Worm (Caenorhabditis elegans) whole organism, young adult: Measurements from ENCODE around the gene F55F10.1.

ENCODE experiments used
- B0336.3 ChIP-seq: fragments of 200-800 bp; sonication (Bioruptor generic); IDR thresholded peaks from 2 replicates; pipeline ENCODE4 v1.3.6; 2022; ENCODE audit warnings: missing genetic modification characterization, missing compliant biosample characterization
- C06A6.2 ChIP-seq: fragments of 200-800 bp; sonication (Bioruptor generic); conservative IDR thresholded peaks from 2 replicates; pipeline ENCODE4 v1.3.6; 2022; ENCODE audit warnings: missing genetic modification characterization, missing compliant biosample characterization
- C17E4.6 ChIP-seq: fragments of 200-800 bp; sonication (Bioruptor generic); IDR thresholded peaks from 2 replicates; pipeline ENCODE4 v1.3.6; 2022; ENCODE audit warnings: missing genetic modification reagents, missing genetic modification characterization, missing compliant biosample characterization
- F23B12.7 ChIP-seq: sonication (generic microtip); optimal IDR thresholded peaks from 2 replicates; lab custom pipeline; 2017; ENCODE audit warnings: missing genetic modification characterization, mild to moderate bottlenecking, missing compliant biosample characterization, antibody characterized with exemption, moderate library complexity; ENCODE audit not compliant: insufficient read depth
- T07F8.4 ChIP-seq: sonication (generic microtip); optimal IDR thresholded peaks from 2 replicates; lab custom pipeline; 2016; ENCODE audit warnings: mild to moderate bottlenecking, missing genetic modification characterization, moderate library complexity, missing compliant biosample characterization
- Y53F4B.3 ChIP-seq: fragments of 200-800 bp; sonication (Bioruptor generic); IDR thresholded peaks from 2 replicates; pipeline ENCODE4 v1.3.6; 2022; ENCODE audit warnings: missing genetic modification reagents, missing genetic modification characterization, missing compliant biosample characterization
- Y53G8AR.9 ChIP-seq: fragments of 200-800 bp; sonication (Bioruptor generic); conservative IDR thresholded peaks from 2 replicates; pipeline ENCODE4 v1.3.6; 2022; ENCODE audit warnings: missing genetic modification reagents, missing genetic modification characterization, missing compliant biosample characterization
- ZK185.1 ChIP-seq: sonication (generic microtip); optimal IDR thresholded peaks from 2 replicates; lab custom pipeline; 2016; ENCODE audit warnings: mild to moderate bottlenecking, missing genetic modification characterization, missing compliant biosample characterization; ENCODE audit not compliant: poor library complexity, severe bottlenecking
- akir-1 ChIP-seq: fragments of 200-800 bp; sonication (Bioruptor generic); optimal IDR thresholded peaks from 2 replicates; lab custom pipeline; 2018; ENCODE audit warnings: mild to moderate bottlenecking, missing genetic modification characterization, moderate library complexity, missing compliant biosample characterization
- ama-1 ChIP-seq, 3 experiments: fragments of 150-350 bp in 1 of 3; sonication (generic microtip) in 2 of 3; optimal IDR thresholded peaks; 2 replicates each; lab custom pipeline; 2014 to 2018; ENCODE audit warnings: missing biosample characterization in 2 of 3, missing genetic modification characterization in 2 of 3, missing genetic modification reagents in 2 of 3
- aptf-3 ChIP-seq: fragments of 200-800 bp; sonication (Bioruptor generic); IDR thresholded peaks from 2 replicates; pipeline ENCODE4 v1.3.6; 2022; ENCODE audit warnings: missing genetic modification characterization, missing compliant biosample characterization
- atf-7 ChIP-seq: sonication (generic microtip); optimal IDR thresholded peaks from 2 replicates; lab custom pipeline; 2017; ENCODE audit warnings: mild to moderate bottlenecking, missing genetic modification characterization, missing compliant biosample characterization
- bed-1 ChIP-seq: fragments of 200-800 bp; sonication (Bioruptor generic); IDR thresholded peaks from 2 replicates; pipeline ENCODE4 v1.3.6; 2022; ENCODE audit warnings: missing genetic modification reagents, missing genetic modification characterization, missing compliant biosample characterization
- cebp-1 ChIP-seq, 2 experiments: fragments of 200-800 bp in 1 of 2; sonication (Bioruptor generic) in 1 of 2; sonication (generic microtip) in 1 of 2; IDR thresholded peaks in 1 of 2; optimal IDR thresholded peaks in 1 of 2; 2 replicates each; pipeline versions ENCODE4 v1.3.6 to Lab custom; 2017 to 2022; ENCODE audit warnings: missing compliant biosample characterization in 2 of 2, missing genetic modification characterization in 2 of 2, mild to moderate bottlenecking in 1 of 2, missing genetic modification reagents in 1 of 2, moderate library complexity in 1 of 2
- ceh-27 ChIP-seq: fragments of 200-800 bp; sonication (Bioruptor generic); optimal IDR thresholded peaks from 2 replicates; lab custom pipeline; 2018; ENCODE audit warnings: mild to moderate bottlenecking, missing genetic modification characterization, moderate library complexity, missing compliant biosample characterization
- chd-7 ChIP-seq: sonication (generic microtip); optimal IDR thresholded peaks from 2 replicates; lab custom pipeline; 2016; ENCODE audit warnings: mild to moderate bottlenecking, missing genetic modification characterization, moderate library complexity, missing compliant biosample characterization
- die-1 ChIP-seq: sonication (generic microtip); optimal IDR thresholded peaks from 2 replicates; lab custom pipeline; 2016; ENCODE audit warnings: missing genotype, mild to moderate bottlenecking, missing genetic modification characterization, missing compliant biosample characterization
- efl-1 ChIP-seq: fragments of 150-350 bp; optimal IDR thresholded peaks from 2 replicates; lab custom pipeline; 2014; ENCODE audit warnings: missing biosample characterization, missing genetic modification reagents, missing genetic modification characterization
- egl-44 ChIP-seq: fragments of 200-800 bp; sonication (Bioruptor generic); IDR thresholded peaks from 2 replicates; pipeline ENCODE4 v1.3.6; 2022; ENCODE audit warnings: missing genetic modification reagents, missing genetic modification characterization, missing compliant biosample characterization
- egrh-3 ChIP-seq: fragments of 200-800 bp; sonication (Bioruptor generic); IDR thresholded peaks from 2 replicates; pipeline ENCODE4 v1.3.6; 2022; ENCODE audit warnings: missing genetic modification reagents, missing genetic modification characterization, missing compliant biosample characterization
- hmg-1.2 ChIP-seq: fragments of 200-800 bp; sonication (Bioruptor generic); IDR thresholded peaks from 2 replicates; pipeline ENCODE4 v1.3.6; 2022; ENCODE audit warnings: missing genetic modification reagents, missing genetic modification characterization, missing compliant biosample characterization
- hsf-1 ChIP-seq: fragments of 200-800 bp; sonication (Bioruptor generic); IDR thresholded peaks from 2 replicates; pipeline ENCODE4 v1.3.6; 2022; ENCODE audit warnings: missing genetic modification reagents, missing genetic modification characterization, missing compliant biosample characterization
- let-526 ChIP-seq: fragments of 200-800 bp; sonication (Bioruptor generic); IDR thresholded peaks from 2 replicates; pipeline ENCODE4 v1.3.6; 2022; ENCODE audit warnings: missing genetic modification reagents, missing genetic modification characterization, missing compliant biosample characterization
- lin-26 ChIP-seq: fragments of 200-800 bp; sonication (Bioruptor generic); IDR thresholded peaks from 2 replicates; pipeline ENCODE4 v1.3.6; 2022; ENCODE audit warnings: missing genetic modification reagents, missing genetic modification characterization, missing compliant biosample characterization
- lin-35 ChIP-seq, 3 experiments: fragments of 150-350 bp in 2 of 3; sonication (generic microtip) in 1 of 3; optimal IDR thresholded peaks; 2 replicates each; lab custom pipeline; 2014 to 2018; ENCODE audit warnings: missing biosample characterization in 3 of 3, missing genetic modification characterization in 3 of 3, missing genetic modification reagents in 3 of 3
- lir-1 ChIP-seq: fragments of 200-800 bp; sonication (Bioruptor generic); conservative IDR thresholded peaks from 2 replicates; pipeline ENCODE4 v1.3.6; 2022; ENCODE audit warnings: missing genetic modification reagents, missing genetic modification characterization, missing compliant biosample characterization
- lsl-1 ChIP-seq: fragments of 200-800 bp; sonication (Bioruptor generic); optimal IDR thresholded peaks from 2 replicates; lab custom pipeline; 2018; ENCODE audit warnings: mild to moderate bottlenecking, missing genetic modification characterization, moderate library complexity, missing compliant biosample characterization
- lsy-27 ChIP-seq: sonication (generic microtip); optimal IDR thresholded peaks from 2 replicates; lab custom pipeline; 2017; ENCODE audit warnings: missing genetic modification characterization, mild to moderate bottlenecking, missing compliant biosample characterization, antibody characterized with exemption, missing genotype, borderline replicate concordance; ENCODE audit not compliant: insufficient read depth
- madf-6 ChIP-seq: fragments of 200-800 bp; sonication (Bioruptor generic); IDR thresholded peaks from 2 replicates; pipeline ENCODE4 v1.3.6; 2022; ENCODE audit warnings: missing genetic modification reagents, missing genetic modification characterization, missing compliant biosample characterization
- mel-28 ChIP-seq: sonication (generic microtip); optimal IDR thresholded peaks from 2 replicates; lab custom pipeline; 2016; ENCODE audit warnings: borderline replicate concordance, mild to moderate bottlenecking, missing genetic modification characterization, missing compliant biosample characterization
- nfyb-1 ChIP-seq: fragments of 200-800 bp; sonication (Bioruptor generic); IDR thresholded peaks from 2 replicates; pipeline ENCODE4 v1.3.6; 2022; ENCODE audit warnings: missing genetic modification reagents, missing genetic modification characterization, missing compliant biosample characterization
- nhr-27 ChIP-seq: fragments of 200-800 bp; sonication (Bioruptor generic); optimal IDR thresholded peaks from 2 replicates; lab custom pipeline; 2018; ENCODE audit warnings: mild to moderate bottlenecking, missing genetic modification characterization, moderate library complexity, missing compliant biosample characterization
- nhr-80 ChIP-seq: sonication (generic microtip); optimal IDR thresholded peaks from 2 replicates; lab custom pipeline; 2016; ENCODE audit warnings: missing genetic modification characterization, missing compliant biosample characterization
- rec-8 ChIP-seq, 2 experiments: sonication (generic microtip); optimal IDR thresholded peaks; 2 replicates each; lab custom pipeline; 2016; ENCODE audit warnings: mild to moderate bottlenecking in 2 of 2, missing genetic modification characterization in 2 of 2, missing genetic modification reagents in 2 of 2, missing genotype in 2 of 2, missing biosample characterization in 1 of 2, missing compliant biosample characterization in 1 of 2, moderate library complexity in 1 of 2
- repo-1 ChIP-seq: sonication (generic microtip); optimal IDR thresholded peaks from 2 replicates; lab custom pipeline; 2017; ENCODE audit warnings: mild to moderate bottlenecking, missing genetic modification characterization, missing compliant biosample characterization
- sdz-38 ChIP-seq: sonication (generic microtip); optimal IDR thresholded peaks from 2 replicates; lab custom pipeline; 2016; ENCODE audit warnings: missing genotype, missing genetic modification characterization, missing compliant biosample characterization
- sea-2 ChIP-seq: fragments of 200-800 bp; sonication (Bioruptor generic); IDR thresholded peaks from 2 replicates; pipeline ENCODE4 v1.3.6; 2022; ENCODE audit warnings: missing genetic modification characterization, missing compliant biosample characterization
- snpc-1.3 ChIP-seq: sonication (generic microtip); optimal IDR thresholded peaks from 2 replicates; lab custom pipeline; 2017; ENCODE audit warnings: missing genetic modification characterization, mild to moderate bottlenecking, missing compliant biosample characterization, antibody characterized with exemption, moderate library complexity, missing genotype, missing genetic modification reagents; ENCODE audit not compliant: insufficient read depth
- somi-1 ChIP-seq: fragments of 200-800 bp; sonication (Bioruptor generic); optimal IDR thresholded peaks from 2 replicates; lab custom pipeline; 2018; ENCODE audit warnings: mild to moderate bottlenecking, missing genetic modification characterization, missing compliant biosample characterization
- sptf-2 ChIP-seq: fragments of 200-800 bp; sonication (Bioruptor generic); optimal IDR thresholded peaks from 2 replicates; lab custom pipeline; 2018; ENCODE audit warnings: mild to moderate bottlenecking, missing genetic modification characterization, missing compliant biosample characterization
- tbx-9 ChIP-seq: sonication (generic microtip); optimal IDR thresholded peaks from 2 replicates; lab custom pipeline; 2016; ENCODE audit warnings: borderline replicate concordance, missing genetic modification characterization, inconsistent platforms, missing compliant biosample characterization
- unc-130 ChIP-seq: sonication (generic microtip); optimal IDR thresholded peaks from 2 replicates; lab custom pipeline; 2016; ENCODE audit warnings: missing genetic modification reagents, missing genetic modification characterization, missing compliant biosample characterization
- ztf-22 ChIP-seq: fragments of 200-800 bp; sonication (Bioruptor generic); optimal IDR thresholded peaks from 2 replicates; lab custom pipeline; 2018; ENCODE audit warnings: mild to moderate bottlenecking, missing genetic modification characterization, moderate library complexity, missing compliant biosample characterization
- ztf-26 ChIP-seq: sonication (generic microtip); optimal IDR thresholded peaks from 2 replicates; lab custom pipeline; 2017; ENCODE audit warnings: missing genetic modification characterization, missing compliant biosample characterization

F55F10.1 gene

DNA sequence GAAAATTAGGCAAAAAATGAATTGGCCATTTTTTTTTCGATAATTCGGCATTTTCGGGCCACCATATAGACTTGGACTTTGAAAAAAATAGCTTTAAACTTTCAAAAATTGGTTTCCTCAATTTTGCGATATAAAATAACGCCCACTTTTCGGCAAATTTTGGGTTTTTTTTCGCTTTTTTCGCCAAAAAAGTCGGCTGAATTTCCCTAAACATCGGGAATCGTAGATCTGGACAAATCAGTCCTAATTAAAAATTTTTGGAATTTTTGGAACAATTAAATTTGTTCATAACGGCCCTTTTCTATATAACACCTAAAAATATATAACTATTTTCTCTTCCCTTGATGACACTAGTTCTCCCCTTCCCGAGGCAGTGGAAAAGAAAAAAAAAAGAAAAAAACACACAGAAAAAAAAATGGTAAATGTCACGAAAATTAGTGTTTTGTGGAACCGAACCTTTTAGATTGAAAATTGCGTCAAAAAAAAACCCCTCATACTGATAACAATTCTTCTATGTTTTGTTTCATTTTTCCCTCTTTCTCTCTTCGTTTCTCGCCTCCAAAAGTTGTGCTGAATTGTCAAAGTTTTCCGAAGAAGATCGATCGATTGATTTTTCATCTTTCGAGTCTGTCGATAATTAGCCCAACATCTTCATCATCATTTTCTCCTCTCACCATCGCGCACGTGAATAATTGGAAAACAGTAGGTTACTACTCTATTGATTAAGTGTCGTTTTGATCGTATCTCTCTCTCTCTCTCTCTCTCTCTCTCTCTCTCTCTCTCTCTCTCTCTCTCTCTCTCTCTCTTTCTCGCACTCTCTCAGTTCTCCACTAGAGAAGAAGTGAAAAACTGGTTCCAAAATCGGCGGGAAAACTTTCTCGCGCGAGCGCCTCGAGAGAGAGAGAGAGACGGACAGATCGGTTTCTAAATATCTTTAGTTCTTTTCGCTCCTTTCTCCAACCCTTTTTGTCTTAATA lies 40.0 kb downstream of the F55F10.1 start, which contains the start of gene Y24D9A.6:
Y24D9A.6 (minus strand) TSS at position 51 of the 977 bp plus-strand sequence.
- TF ChIP-seq ztf-26 (tag; lab: Kevin White, UChicago), result peak; percentile 91
- TF ChIP-seq ama-1 (optimal IDR thresholded peaks at IDR 0.05; lab: Kevin White, UChicago), result no peak
- TF ChIP-seq ama-1 (GFP tag; optimal IDR thresholded peaks at IDR 0.05; lab: Kevin White, UChicago), result no peak
- TF ChIP-seq Y53F4B.3 (GFP tag; lab: Robert Waterston, UW), result no peak
- no peak for TF ChIP-seq bed-1 (GFP tag; lab: Robert Waterston, UW)
- TF ChIP-seq somi-1 (GFP tag; lab: Kevin White, UChicago), result peak; percentile 84
- no peak for TF ChIP-seq hsf-1
- TF ChIP-seq snpc-1.3, result no peak
- 0 out of 2 replicates have a peak, but pooled peaks have one; percentile 31 for TF ChIP-seq Y53G8AR.9 (GFP tag; lab: Robert Waterston, UW)
- no peak for TF ChIP-seq let-526 (GFP tag; lab: Robert Waterston, UW)
- no peak for TF ChIP-seq mel-28
- no peak for TF ChIP-seq aptf-3 (GFP tag; lab: Robert Waterston, UW)
- TF ChIP-seq hmg-1.2 (GFP tag; lab: Robert Waterston, UW), result peak; percentile 63
- no peak for TF ChIP-seq repo-1 (tag; lab: Kevin White, UChicago)
- no peak for TF ChIP-seq efl-1 (GFP tag; lab: Kevin White, UChicago)
- no peak for TF ChIP-seq nhr-27 (tag; lab: Kevin White, UChicago)
- TF ChIP-seq T07F8.4, result no peak
- peak; percentile 60 for TF ChIP-seq chd-7 (tag; lab: Kevin White, UChicago)
- no peak for TF ChIP-seq lsy-27 (tag; lab: Kevin White, UChicago)
- TF ChIP-seq cebp-1 (GFP tag; IDR thresholded peaks at IDR 0.05; lab: Robert Waterston, UW), result no peak
- TF ChIP-seq cebp-1 (tag; optimal IDR thresholded peaks at IDR 0.05; lab: Kevin White, UChicago), result peak; percentile 43
- TF ChIP-seq rec-8 (tag; optimal IDR thresholded peaks at IDR 0.05; lab: Kevin White, UChicago), result no peak
- no peak for TF ChIP-seq ZK185.1 (tag; lab: Kevin White, UChicago)
- TF ChIP-seq sdz-38 (tag; lab: Kevin White, UChicago), result no peak
- peak; percentile 68 for TF ChIP-seq ceh-27 (GFP tag; lab: Kevin White, UChicago)
- TF ChIP-seq madf-6 (GFP tag; lab: Robert Waterston, UW), result peak; percentile 19; the same call in 1 of the 2 replicates
- no peak for TF ChIP-seq unc-130
- no peak for TF ChIP-seq C17E4.6 (GFP tag; lab: Robert Waterston, UW)
- TF ChIP-seq B0336.3 (GFP tag; lab: Robert Waterston, UW), result peak; percentile 45; the same call in 1 of the 2 replicates
- TF ChIP-seq tbx-9 (tag; lab: Kevin White, UChicago), result no peak
- peak; percentile 73 for TF ChIP-seq C06A6.2 (GFP tag; lab: Robert Waterston, UW)
- no peak for TF ChIP-seq lsl-1
- 0 out of 2 replicates have a peak, but pooled peaks have one; percentile 33 for TF ChIP-seq lin-26 (GFP tag; lab: Robert Waterston, UW)
- TF ChIP-seq F23B12.7 (tag; lab: Kevin White, UChicago), result no peak
- TF ChIP-seq atf-7 (tag; lab: Kevin White, UChicago), result no peak
- no peak for TF ChIP-seq egl-44 (GFP tag; lab: Robert Waterston, UW)
- no peak for TF ChIP-seq sptf-2 (GFP tag; lab: Kevin White, UChicago)
- no peak for TF ChIP-seq ztf-22 (GFP tag; lab: Kevin White, UChicago)
- TF ChIP-seq die-1 (tag; lab: Kevin White, UChicago), result no peak
- TF ChIP-seq lin-35 (GFP tag; optimal IDR thresholded peaks at IDR 0.05; lab: Kevin White, UChicago), result peak in 1 of 3 experiments; percentile 19
- TF ChIP-seq egrh-3, result peak; percentile 33; the same call in 1 of the 2 replicates
- no peak for TF ChIP-seq lir-1 (GFP tag; lab: Robert Waterston, UW)
- no peak for TF ChIP-seq akir-1 (GFP tag; lab: Kevin White, UChicago)
- peak; percentile 1 for TF ChIP-seq nhr-80 (tag; lab: Kevin White, UChicago)
- no peak for TF ChIP-seq sea-2 (GFP tag; lab: Robert Waterston, UW)
- no peak for TF ChIP-seq nfyb-1 (GFP tag; lab: Robert Waterston, UW)
